Worm (Caenorhabditis elegans): ENCODE measurements around the gene Y53F4B.20.

DNA sequence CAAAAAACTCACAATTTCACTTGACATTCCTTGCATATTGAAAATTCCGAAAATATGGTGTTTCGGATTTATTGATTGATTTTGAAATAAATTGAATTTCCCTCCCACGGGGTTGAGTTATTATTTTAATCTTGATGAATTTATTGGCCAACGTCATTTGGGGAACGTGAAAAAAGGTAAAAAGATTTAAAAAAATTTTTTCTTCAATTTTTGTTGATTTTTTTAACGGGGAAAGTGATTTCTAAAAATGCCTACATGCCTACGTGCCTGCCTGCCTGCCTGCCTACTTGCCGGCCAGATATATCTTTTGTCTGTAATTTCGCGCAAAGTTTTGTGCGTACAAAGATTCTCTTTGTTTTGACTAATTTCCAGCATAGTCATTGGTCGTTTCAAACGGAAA lies 50.1 kb downstream of the Y53F4B.20 start, which contains the start of gene Y53F4B.24:
- TF ChIP-seq med-1 (GFP tag; optimal IDR thresholded peaks at IDR 0.05; ENCODE audit: insufficient read depth), result no peak
- TF ChIP-seq cog-1 (tag; optimal IDR thresholded peaks at IDR 0.05), result no peak
- TF ChIP-seq tab-1 (GFP tag; IDR thresholded peaks at IDR 0.05), result no peak
- TF ChIP-seq ztf-29 (GFP tag; IDR thresholded peaks at IDR 0.05), result no peak

Data from whole organism, midembryonic.